Worm (Caenorhabditis elegans): ENCODE results near the gene C01G10.7.

- TF ChIP-seq nhr-23 (tag; optimal IDR thresholded peaks at IDR 0.05) (no peak), nfya-1 (tag; optimal IDR thresholded peaks at IDR 0.05; ENCODE audit: insufficient read depth) (no peak), snpc-4 (tag; optimal IDR thresholded peaks at IDR 0.05) (no peak), fkh-2 (tag; optimal IDR thresholded peaks at IDR 0.05) (no peak), unc-62 (GFP tag; optimal IDR thresholded peaks at IDR 0.05) (no peak), nhr-28 (tag; optimal IDR thresholded peaks at IDR 0.05) (no peak), ama-1 (optimal IDR thresholded peaks at IDR 0.05) (no peak), egl-27 (tag; optimal IDR thresholded peaks at IDR 0.05) (no peak)
Observed at ce11 chrV:15065837-15066348, 19.7 kb upstream of the C01G10.7 start, which contains the start of gene otub-1.
